Fruit fly (Drosophila melanogaster): ENCODE data around the gene CG6136.

The CG6136 gene

dm6 chr3R:15342926-15343685 lies 28.9 kb downstream of the CG6136 start, which contains the start of gene Nagk (continued):
- TF ChIP-seq CG3919 (GFP tag; optimal IDR thresholded peaks at IDR 0.05) (peak; percentile 76), Met (GFP tag; optimal IDR thresholded peaks at IDR 0.05) (no peak), Ets96B (tag; optimal IDR thresholded peaks at IDR 0.05) (peak; percentile 25), esn (GFP tag; optimal IDR thresholded peaks at IDR 0.05) (peak; percentile 89), ss (GFP tag; optimal IDR thresholded peaks at IDR 0.05) (no peak)

- TF ChIP-seq CG3919 (GFP tag; optimal IDR thresholded peaks at IDR 0.05) (no peak), CG15336 (GFP tag; IDR thresholded peaks at IDR 0.05) (peak; percentile 57), net (GFP tag; optimal IDR thresholded peaks at IDR 0.05) (no peak), eg (GFP tag; IDR thresholded peaks at IDR 0.05) (peak; percentile 51; the same call in 2 of the 3 replicates), CG31627 (GFP tag; optimal IDR thresholded peaks at IDR 0.05) (peak; percentile 11), CG11294 (GFP tag; IDR thresholded peaks at IDR 0.05) (peak; percentile 21; the same call in 1 of the 2 replicates), svp (GFP tag) (peak; percentile 71), Ets21C (GFP tag; optimal IDR thresholded peaks at IDR 0.05) (no peak), CG1621 (tag; optimal IDR thresholded peaks at IDR 0.05) (no peak), Gug (GFP tag; IDR thresholded peaks at IDR 0.05) (peak; percentile 36; the same call in 1 of the 2 replicates), OdsH (GFP tag; optimal IDR thresholded peaks at IDR 0.05) (no peak), Blimp-1 (GFP tag; optimal IDR thresholded peaks at IDR 0.05) (peak; percentile 75), CG3032 (tag; optimal IDR thresholded peaks at IDR 0.05) (no peak)
These were observed 29.5 kb downstream of the CG6136 start for dm6 chr3R:15342432-15342925.

dm6 chr3R:15340052-15340732 lies 31.8 kb downstream of the CG6136 start, which contains the start of gene SerRS-m:
Gene SerRS-m (plus strand): TSS chr3R:15340667.
- TF ChIP-seq eg (GFP tag; IDR thresholded peaks at IDR 0.05) (no peak), esn (GFP tag; optimal IDR thresholded peaks at IDR 0.05) (peak; percentile 2)

dm6 chr3R:15339111-15339510 lies 32.9 kb downstream of the CG6136 start:
- no peak for TF ChIP-seq CG4318 (GFP tag; optimal IDR thresholded peaks at IDR 0.05)
- no peak for TF ChIP-seq CG10631 (GFP tag; optimal IDR thresholded peaks at IDR 0.05)
- no peak for TF ChIP-seq CG6808 (GFP tag; optimal IDR thresholded peaks at IDR 0.05)
- TF ChIP-seq CG6163 (GFP tag; IDR thresholded peaks at IDR 0.05) = no peak
- TF ChIP-seq dac (GFP tag; optimal IDR thresholded peaks at IDR 0.05) = no peak
- no peak for TF ChIP-seq salr (GFP tag; optimal IDR thresholded peaks at IDR 0.05)
- TF ChIP-seq CG11762 (GFP tag; optimal IDR thresholded peaks at IDR 0.05; ENCODE audit: insufficient read depth) = no peak
- no peak for TF ChIP-seq Gug (GFP tag; IDR thresholded peaks at IDR 0.05)
- TF ChIP-seq CG8319 (GFP tag; optimal IDR thresholded peaks at IDR 0.05) = no peak
- TF ChIP-seq esn (GFP tag; optimal IDR thresholded peaks at IDR 0.05) = no peak

- TF ChIP-seq CG6163 (GFP tag; IDR thresholded peaks at IDR 0.05) = 0 out of 3 replicates have a peak, but pooled peaks have one; percentile 18
- peak; percentile 95 for TF ChIP-seq CG1621 (tag; optimal IDR thresholded peaks at IDR 0.05)
- no peak for TF ChIP-seq Sox14 (GFP tag; optimal IDR thresholded peaks at IDR 0.05)
- no peak for TF ChIP-seq pdm3 (GFP tag; optimal IDR thresholded peaks at IDR 0.05)
- TF ChIP-seq CG31627 (GFP tag; optimal IDR thresholded peaks at IDR 0.05) = peak; percentile 13
- TF ChIP-seq esn (GFP tag; optimal IDR thresholded peaks at IDR 0.05) = peak; percentile 11
- TF ChIP-seq CG4318 (GFP tag; optimal IDR thresholded peaks at IDR 0.05) = no peak
- TF ChIP-seq CG11294 (GFP tag; IDR thresholded peaks at IDR 0.05) = no peak
- TF ChIP-seq CG6854 (GFP tag; optimal IDR thresholded peaks at IDR 0.05) = peak; percentile 21
- TF ChIP-seq CG3032 (tag; optimal IDR thresholded peaks at IDR 0.05) = peak; percentile 27
These were observed 39.0 kb downstream of the CG6136 start, which contains the start of the genes Fkbp39 and Cyfip for dm6 chr3R:15332994-15333393. Gene Fkbp39 (minus strand): TSS chr3R:15333133. Gene Cyfip (plus strand): TSS chr3R:15333266.

All from whole organism, prepupa.